Worm (Caenorhabditis elegans) whole organism, midembryonic: ENCODE measurements around the gene D2096.7.

Source experiments
- T22C8.4 ChIP-seq: fragments of 200-800 bp; sonication (Bioruptor generic); IDR thresholded peaks from 2 replicates; pipeline ENCODE4 v1.3.6; 2022; ENCODE audit warnings: missing genetic modification characterization, missing compliant biosample characterization
- cog-1 ChIP-seq: sonication (generic microtip); optimal IDR thresholded peaks from 2 replicates; lab custom pipeline; 2016; ENCODE audit warnings: missing genetic modification characterization, missing compliant biosample characterization
- flt-1 ChIP-seq: fragments of 200-800 bp; sonication (Bioruptor generic); IDR thresholded peaks from 2 replicates; pipeline ENCODE4 v1.3.6; 2022; ENCODE audit warnings: missing genetic modification characterization, missing compliant biosample characterization
- klf-2 ChIP-seq: fragments of 200-800 bp; sonication (Bioruptor generic); conservative IDR thresholded peaks from 2 replicates; pipeline ENCODE4 v1.3.6; 2022; ENCODE audit warnings: missing genetic modification reagents, missing genetic modification characterization, missing compliant biosample characterization
- med-1 ChIP-seq: sonication (generic microtip); optimal IDR thresholded peaks from 2 replicates; lab custom pipeline; 2017; ENCODE audit warnings: missing genetic modification characterization, mild to moderate bottlenecking, missing compliant biosample characterization, antibody characterized with exemption, missing genetic modification reagents; ENCODE audit not compliant: insufficient read depth
- ref-1 ChIP-seq: fragments of 200-800 bp; sonication (Bioruptor generic); conservative IDR thresholded peaks from 2 replicates; pipeline ENCODE4 v1.3.6; 2022; ENCODE audit warnings: missing genetic modification reagents, missing genetic modification characterization, missing compliant biosample characterization
- tab-1 ChIP-seq: fragments of 200-800 bp; sonication (Bioruptor generic); IDR thresholded peaks from 2 replicates; pipeline ENCODE4 v1.3.6; 2022; ENCODE audit warnings: missing genetic modification characterization, missing compliant biosample characterization
- ztf-23 ChIP-seq: fragments of 200-800 bp; sonication (Bioruptor generic); IDR thresholded peaks from 2 replicates; pipeline ENCODE4 v1.3.6; 2022; ENCODE audit warnings: missing genetic modification reagents, missing genetic modification characterization, missing compliant biosample characterization
- ztf-29 ChIP-seq: fragments of 200-800 bp; sonication (Bioruptor generic); IDR thresholded peaks from 2 replicates; pipeline ENCODE4 v1.3.6; 2022; ENCODE audit warnings: missing genetic modification reagents, missing genetic modification characterization, missing compliant biosample characterization

DNA sequence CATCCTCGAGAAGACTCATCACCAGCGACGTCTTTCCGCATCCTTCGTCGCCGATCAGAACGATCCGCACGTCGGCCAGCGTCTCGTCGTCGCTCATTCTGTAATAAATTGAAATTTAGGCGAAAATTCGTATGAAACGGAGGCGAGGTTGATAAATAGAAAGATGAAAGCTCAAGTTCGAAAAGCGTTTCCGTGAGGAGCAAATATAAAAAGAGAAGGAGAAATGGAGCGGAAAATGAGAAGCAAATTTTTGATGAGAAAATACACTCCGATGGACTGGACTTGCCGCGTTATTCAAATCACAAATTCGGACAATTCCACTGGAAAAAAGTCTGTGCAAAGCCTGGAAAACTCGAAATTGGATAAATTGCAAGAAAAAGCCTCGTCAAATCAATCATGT lies 16.7 kb upstream of the D2096.7 start, which contains the start of gene D2096.11:
- no peak for TF ChIP-seq ztf-23 (GFP tag; lab: Robert Waterston, UW)
- TF ChIP-seq ref-1 (GFP tag; lab: Robert Waterston, UW), result no peak
- TF ChIP-seq med-1 (GFP tag; lab: Kevin White, UChicago), result no peak
- TF ChIP-seq ztf-29 (GFP tag; lab: Robert Waterston, UW), result no peak
- no peak for TF ChIP-seq flt-1
- no peak for TF ChIP-seq klf-2 (GFP tag; lab: Robert Waterston, UW)
- no peak for TF ChIP-seq cog-1 (tag; lab: Kevin White, UChicago)
- no peak for TF ChIP-seq tab-1
- TF ChIP-seq T22C8.4 (GFP tag; lab: Robert Waterston, UW), result no peak
